Fruit fly (Drosophila melanogaster) whole organism, prepupa: ENCODE data around the gene CG32213.
A peak's percentile ranks its signal among the peaks of the same experiment; 100 is the strongest.
"Not testable (repeated sequence)": the region's sequence is repeated elsewhere in the genome, so short reads cannot be mapped to it uniquely, and the experiment has no call there.

Experiments used
- Blimp-1 ChIP-seq: fragments of 200-800 bp; sonication (Bioruptor generic); optimal IDR thresholded peaks from 3 replicates; lab custom pipeline; 2017; ENCODE audit warnings: missing biosample characterization, missing genetic modification characterization, mild to moderate bottlenecking, moderate library complexity, missing genetic modification reagents
- CG11902 ChIP-seq: fragments of 200-800 bp; sonication (Bioruptor generic); optimal IDR thresholded peaks from 3 replicates; lab custom pipeline; 2016; ENCODE audit warnings: missing biosample characterization, missing genetic modification characterization
- CG1621 ChIP-seq: fragments of 200-800 bp; sonication (Bioruptor generic); optimal IDR thresholded peaks from 3 replicates; lab custom pipeline; 2018; ENCODE audit warnings: missing biosample characterization, mild to moderate bottlenecking, missing genetic modification characterization
- CG16779 ChIP-seq: fragments of 200-800 bp; sonication (Bioruptor generic); optimal IDR thresholded peaks from 3 replicates; lab custom pipeline; 2017; ENCODE audit warnings: missing biosample characterization, mild to moderate bottlenecking, missing genetic modification characterization
- CG32006 ChIP-seq: fragments of 200-800 bp; sonication (Bioruptor generic); optimal IDR thresholded peaks from 3 replicates; lab custom pipeline; 2017; ENCODE audit warnings: missing biosample characterization, mild to moderate bottlenecking, missing genetic modification characterization
- CG34406 ChIP-seq: fragments of 200-800 bp; sonication (Bioruptor generic); optimal IDR thresholded peaks from 3 replicates; lab custom pipeline; 2016; ENCODE audit warnings: missing biosample characterization, missing genetic modification characterization
- CG6792 ChIP-seq: fragments of 200-800 bp; sonication (Bioruptor generic); optimal IDR thresholded peaks from 3 replicates; lab custom pipeline; 2016; ENCODE audit warnings: missing biosample characterization, missing genetic modification characterization
- CG9139 ChIP-seq: fragments of 200-800 bp; sonication (Bioruptor generic); optimal IDR thresholded peaks from 3 replicates; lab custom pipeline; 2017; ENCODE audit warnings: missing biosample characterization, mild to moderate bottlenecking, missing genetic modification characterization
- Eip78C ChIP-seq: fragments of 200-800 bp; sonication (Bioruptor generic); peaks from one replicate; lab custom pipeline; 2016; ENCODE audit warnings: missing biosample characterization, missing genetic modification characterization
- Eip93F ChIP-seq: fragments of 200-800 bp; sonication (Bioruptor generic); optimal IDR thresholded peaks from 2 replicates; lab custom pipeline; 2016; ENCODE audit warnings: missing biosample characterization, mild to moderate bottlenecking, missing genetic modification characterization
- Ets21C ChIP-seq: fragments of 200-800 bp; sonication (Bioruptor generic); optimal IDR thresholded peaks from 3 replicates; lab custom pipeline; 2016; ENCODE audit warnings: missing biosample characterization, missing genetic modification characterization
- Gug ChIP-seq: fragments of 200-800 bp; sonication (Bioruptor generic); IDR thresholded peaks from 2 replicates; pipeline ENCODE4 v1.3.6; 2022; ENCODE audit warnings: missing biosample characterization, missing genetic modification characterization
- Hr38 ChIP-seq: sonication (Bioruptor generic); optimal IDR thresholded peaks from 2 replicates; lab custom pipeline; 2016; ENCODE audit warnings: missing biosample characterization, missing genetic modification characterization
- Hr39 ChIP-seq: fragments of 200-800 bp; sonication (Bioruptor generic); optimal IDR thresholded peaks from 2 replicates; lab custom pipeline; 2016; ENCODE audit warnings: missing biosample characterization, missing genetic modification characterization
- Hr4 ChIP-seq: fragments of 200-800 bp; sonication (Bioruptor generic); optimal IDR thresholded peaks from 3 replicates; lab custom pipeline; 2016; ENCODE audit warnings: missing biosample characterization, missing genetic modification characterization
- Lpt ChIP-seq: fragments of 200-800 bp; sonication (Bioruptor generic); optimal IDR thresholded peaks from 3 replicates; lab custom pipeline; 2016; ENCODE audit warnings: missing biosample characterization, missing genetic modification characterization
- Met ChIP-seq: fragments of 200-800 bp; sonication (Bioruptor generic); optimal IDR thresholded peaks from 3 replicates; lab custom pipeline; 2016; ENCODE audit warnings: missing biosample characterization, missing genetic modification characterization
- Smox ChIP-seq: fragments of 200-800 bp; sonication (Bioruptor generic); optimal IDR thresholded peaks from 3 replicates; lab custom pipeline; 2016; ENCODE audit warnings: missing biosample characterization, missing genetic modification characterization
- Sox14 ChIP-seq: fragments of 200-800 bp; sonication (Bioruptor generic); optimal IDR thresholded peaks from 3 replicates; lab custom pipeline; 2016; ENCODE audit warnings: missing biosample characterization, missing genetic modification characterization
- Sox15 ChIP-seq: fragments of 200-800 bp; sonication (Bioruptor generic); optimal IDR thresholded peaks from 3 replicates; lab custom pipeline; 2016; ENCODE audit warnings: missing biosample characterization, missing genetic modification characterization
- cyc ChIP-seq: fragments of 200-800 bp; sonication (Bioruptor generic); optimal IDR thresholded peaks from 3 replicates; lab custom pipeline; 2016; ENCODE audit warnings: missing biosample characterization, missing genetic modification characterization
- dac ChIP-seq: fragments of 200-800 bp; sonication (Bioruptor generic); optimal IDR thresholded peaks from 2 replicates; lab custom pipeline; 2017; ENCODE audit warnings: missing biosample characterization, mild to moderate bottlenecking, missing genetic modification characterization
- fd85E ChIP-seq: fragments of 200-800 bp; sonication (Bioruptor generic); optimal IDR thresholded peaks from 3 replicates; lab custom pipeline; 2016; ENCODE audit warnings: missing biosample characterization, missing genetic modification characterization
- fkh ChIP-seq: fragments of 200-800 bp; sonication (Bioruptor generic); optimal IDR thresholded peaks from 3 replicates; lab custom pipeline; 2017; ENCODE audit warnings: missing biosample characterization, mild to moderate bottlenecking, missing genetic modification characterization, moderate library complexity
- net ChIP-seq: fragments of 200-800 bp; sonication (Bioruptor generic); optimal IDR thresholded peaks from 3 replicates; lab custom pipeline; 2016; ENCODE audit warnings: missing biosample characterization, missing genetic modification characterization
- pdm3 ChIP-seq: fragments of 200-800 bp; sonication (Bioruptor generic); optimal IDR thresholded peaks from 3 replicates; lab custom pipeline; 2016; ENCODE audit warnings: missing biosample characterization, missing genetic modification characterization
- salr ChIP-seq, 2 experiments: fragments of 200-800 bp; sonication (Bioruptor generic); optimal IDR thresholded peaks; 3 replicates each; lab custom pipeline; 2016 to 2018; ENCODE audit warnings: missing biosample characterization in 2 of 2, missing genetic modification characterization in 2 of 2, mild to moderate bottlenecking in 1 of 2
- spab ChIP-seq: fragments of 200-800 bp; sonication (Bioruptor generic); optimal IDR thresholded peaks from 2 replicates; lab custom pipeline; 2017; ENCODE audit warnings: missing biosample characterization, mild to moderate bottlenecking, missing genetic modification characterization, missing genetic modification reagents
- svp ChIP-seq: fragments of 200-800 bp; sonication (Bioruptor generic); peaks from one replicate; lab custom pipeline; 2016; ENCODE audit warnings: missing biosample characterization, missing genetic modification characterization
- topi ChIP-seq: fragments of 200-800 bp; sonication (Bioruptor generic); optimal IDR thresholded peaks from 3 replicates; lab custom pipeline; 2016; ENCODE audit warnings: missing biosample characterization, missing genetic modification characterization
- vri ChIP-seq: fragments of 200-800 bp; sonication (Bioruptor generic); optimal IDR thresholded peaks from 3 replicates; lab custom pipeline; 2016; ENCODE audit warnings: missing biosample characterization, mild to moderate bottlenecking, missing genetic modification characterization

CG32213 gene

dm6 chr3L:19486398-19486797 is 10.8 kb downstream of the CG32213 start, which contains the start of gene brv1:
brv1 (minus strand) TSS chr3L:19486498.
- TF ChIP-seq CG32006 (GFP tag; lab: Kevin White, UChicago) (no peak), Smox (GFP tag; lab: Kevin White, UChicago) (no peak), spab (no peak), Hr39 (GFP tag; lab: Kevin White, UChicago) (no peak), Hr38 (GFP tag; lab: Kevin White, UChicago) (no peak), CG11902 (no peak), CG9139 (GFP tag; lab: Kevin White, UChicago) (no peak), fd85E (GFP tag; lab: Kevin White, UChicago) (no peak), net (GFP tag; lab: Kevin White, UChicago) (no peak), CG1621 (tag; lab: Kevin White, UChicago) (no peak), Eip93F (GFP tag; lab: Kevin White, UChicago) (no peak), Blimp-1 (no peak), CG34406 (no peak), Hr4 (GFP tag; lab: Kevin White, UChicago) (no peak), CG6792 (GFP tag; lab: Kevin White, UChicago) (no peak), Met (GFP tag; lab: Kevin White, UChicago) (no peak), vri (GFP tag; lab: Kevin White, UChicago) (no peak), Gug (GFP tag; lab: Robert Waterston, UW) (no peak)

dm6 chr3L:19487260-19487659 is 11.6 kb downstream of the CG32213 start, which contains the start of gene CG32212:
CG32212 (plus strand) TSS chr3L:19487560.
- not testable (repeated sequence) for TF ChIP-seq net, Ets21C, fd85E (GFP tag; lab: Kevin White, UChicago)
- TF ChIP-seq, all 60 proteins: peak for 0; not testable (repeated sequence) for 60

- TF ChIP-seq svp (peak; percentile 32), Sox15 (GFP tag; lab: Kevin White, UChicago) (no peak)
Measured at dm6 chr3L:19494954-19495353, 19.3 kb downstream of the CG32213 start.

- TF ChIP-seq CG6792 (GFP tag; lab: Kevin White, UChicago) (no peak), fkh (GFP tag; lab: Kevin White, UChicago) (peak; percentile 71), vri (GFP tag; lab: Kevin White, UChicago) (no peak), Eip78C (GFP tag; lab: Kevin White, UChicago) (peak; percentile 44), Hr38 (GFP tag; lab: Kevin White, UChicago) (no peak), cyc (no peak), svp (peak; percentile 80), CG16779 (no peak), Met (GFP tag; lab: Kevin White, UChicago) (no peak), Sox14 (no peak), Lpt (GFP tag; lab: Kevin White, UChicago) (no peak)
Measured at dm6 chr3L:19495991-19496588, 20.5 kb downstream of the CG32213 start.

- TF ChIP-seq topi (GFP tag; lab: Kevin White, UChicago) (no peak), CG32006 (GFP tag; lab: Kevin White, UChicago) (peak; percentile 6), Sox15 (GFP tag; lab: Kevin White, UChicago) (no peak), svp (peak; percentile 78), pdm3 (no peak)
Measured at dm6 chr3L:19496600-19496999, 21.0 kb downstream of the CG32213 start.

dm6 chr3L:19497135-19497534 is 21.5 kb downstream of the CG32213 start:
- TF ChIP-seq dac (GFP tag; lab: Kevin White, UChicago): no peak
- TF ChIP-seq Gug (GFP tag; lab: Robert Waterston, UW): no peak
- no peak for TF ChIP-seq CG32006 (GFP tag; lab: Kevin White, UChicago)
- no peak for TF ChIP-seq salr (GFP tag; optimal IDR thresholded peaks at IDR 0.05; lab: Kevin White, UChicago)
